Worm (Caenorhabditis elegans): ENCODE measurements around the gene Y71H2B.5.

- TF ChIP-seq lin-11 (tag; optimal IDR thresholded peaks at IDR 0.05): no peak
- no peak for TF ChIP-seq nhr-6 (tag; optimal IDR thresholded peaks at IDR 0.05)
These were observed 29.3 kb upstream of the Y71H2B.5 start for ce11 chrIII:2578563-2578962.

Data from whole organism, L2 larva.